Worm (Caenorhabditis elegans): ENCODE measurements around the gene Y43H11AL.1.

DNA sequence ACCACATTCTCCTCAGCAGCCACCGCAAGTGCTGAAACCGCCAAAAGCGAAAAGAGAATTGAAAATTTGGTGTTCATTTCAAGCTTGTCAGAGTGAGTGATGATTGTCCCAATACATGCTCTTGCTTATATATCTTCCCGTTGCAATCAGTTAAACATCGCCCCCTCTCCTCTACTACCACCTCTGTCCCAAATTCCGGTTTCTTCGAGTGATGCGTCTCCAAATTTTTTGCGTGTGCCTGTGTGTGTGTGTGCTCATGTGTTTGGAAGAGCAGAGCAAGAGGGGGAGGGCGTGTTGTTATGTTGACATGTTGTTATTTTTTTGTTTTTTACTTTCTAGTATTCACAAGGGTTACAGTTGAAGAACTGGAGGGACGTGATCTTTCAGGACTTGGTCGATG, 38.1 kb downstream of the Y43H11AL.1 start, which contains the start of gene abu-11:
- TF ChIP-seq unc-62 (GFP tag; optimal IDR thresholded peaks at IDR 0.05), result no peak
- no peak for TF ChIP-seq lin-13 (tag; optimal IDR thresholded peaks at IDR 0.05)
- no peak for TF ChIP-seq nhr-76 (tag; optimal IDR thresholded peaks at IDR 0.05)
- TF ChIP-seq pha-4 (tag; optimal IDR thresholded peaks at IDR 0.05), result no peak

All from whole organism, mixed stage, embryonic.